Worm (Caenorhabditis elegans) whole organism, L2 larva: ENCODE results near the gene madf-9.

Source experiments
- C34F6.9 ChIP-seq: fragments of 150-350 bp; optimal IDR thresholded peaks from 2 replicates; lab custom pipeline; 2014; ENCODE audit warnings: missing biosample characterization, missing genetic modification characterization
- F13H6.1 ChIP-seq: sonication (generic microtip); optimal IDR thresholded peaks from 2 replicates; lab custom pipeline; 2016; ENCODE audit warnings: missing genetic modification characterization, missing compliant biosample characterization
- R02D3.7 ChIP-seq: fragments of 150-350 bp; optimal IDR thresholded peaks from 2 replicates; lab custom pipeline; 2014; ENCODE audit warnings: missing biosample characterization, missing genetic modification characterization
- Y55F3AM.14 ChIP-seq: fragments of 200-800 bp; sonication (Bioruptor generic); optimal IDR thresholded peaks from 2 replicates; lab custom pipeline; 2018; ENCODE audit warnings: mild to moderate bottlenecking, missing genetic modification characterization, missing compliant biosample characterization
- ZK546.5 ChIP-seq: sonication (generic microtip); optimal IDR thresholded peaks from 2 replicates; lab custom pipeline; 2017; ENCODE audit warnings: missing biosample characterization, missing genetic modification characterization
- alr-1 ChIP-seq: fragments of 150-350 bp; optimal IDR thresholded peaks from 2 replicates; lab custom pipeline; 2014; ENCODE audit warnings: missing biosample characterization, missing genetic modification characterization
- aly-2 ChIP-seq: fragments of 150-350 bp; optimal IDR thresholded peaks from 2 replicates; lab custom pipeline; 2014; ENCODE audit warnings: missing biosample characterization, missing genetic modification characterization
- ama-1 ChIP-seq: fragments of 150-350 bp; optimal IDR thresholded peaks from 2 replicates; lab custom pipeline; 2018; ENCODE audit warnings: inconsistent platforms
- blmp-1 ChIP-seq: sonication (generic microtip); optimal IDR thresholded peaks from 2 replicates; lab custom pipeline; 2017; ENCODE audit warnings: missing genetic modification characterization, mild to moderate bottlenecking, missing compliant biosample characterization, antibody characterized with exemption, moderate library complexity; ENCODE audit not compliant: insufficient read depth
- ceh-16 ChIP-seq: fragments of 150-350 bp; optimal IDR thresholded peaks from 2 replicates; lab custom pipeline; 2014; ENCODE audit warnings: missing biosample characterization, missing genetic modification characterization
- ceh-82 ChIP-seq: fragments of 150-350 bp; optimal IDR thresholded peaks from 2 replicates; lab custom pipeline; 2014; ENCODE audit warnings: missing biosample characterization, missing genetic modification characterization
- crh-2 ChIP-seq: sonication (generic microtip); optimal IDR thresholded peaks from 2 replicates; lab custom pipeline; 2017; ENCODE audit warnings: missing biosample characterization, missing genetic modification characterization
- dmd-4 ChIP-seq: sonication (generic microtip); optimal IDR thresholded peaks from 2 replicates; lab custom pipeline; 2017; ENCODE audit warnings: missing biosample characterization, missing genetic modification characterization
- egl-27 ChIP-seq: sonication (generic microtip); optimal IDR thresholded peaks from 3 replicates; lab custom pipeline; 2017; ENCODE audit warnings: missing biosample characterization, missing genetic modification reagents, missing genetic modification characterization
- elt-1 ChIP-seq: fragments of 150-350 bp; optimal IDR thresholded peaks from 2 replicates; lab custom pipeline; 2014; ENCODE audit warnings: missing biosample characterization, missing genetic modification characterization
- elt-3 ChIP-seq: sonication (generic microtip); optimal IDR thresholded peaks from 2 replicates; lab custom pipeline; 2017; ENCODE audit warnings: missing biosample characterization, missing genetic modification characterization
- fos-1 ChIP-seq: fragments of 150-350 bp; optimal IDR thresholded peaks from 2 replicates; lab custom pipeline; 2014; ENCODE audit warnings: missing biosample characterization, missing genetic modification characterization
- gmeb-1 ChIP-seq: fragments of 150-350 bp; optimal IDR thresholded peaks from 2 replicates; lab custom pipeline; 2014; ENCODE audit warnings: missing biosample characterization, missing genetic modification characterization
- lin-11 ChIP-seq: fragments of 150-350 bp; sonication (generic microtip); optimal IDR thresholded peaks from 2 replicates; lab custom pipeline; 2014; ENCODE audit warnings: missing biosample characterization, missing genetic modification characterization, inconsistent platforms, mixed read lengths
- lin-13 ChIP-seq: fragments of 150-350 bp; optimal IDR thresholded peaks from 2 replicates; lab custom pipeline; 2014; ENCODE audit warnings: missing biosample characterization, missing genetic modification reagents, missing genetic modification characterization
- lin-39 ChIP-seq: fragments of 150-350 bp; optimal IDR thresholded peaks from 2 replicates; lab custom pipeline; 2014; ENCODE audit warnings: missing biosample characterization, missing genetic modification reagents, missing genetic modification characterization
- lsy-2 ChIP-seq, 2 experiments: fragments of 150-350 bp in 1 of 2; sonication (generic microtip) in 1 of 2; optimal IDR thresholded peaks; 2 replicates each; lab custom pipeline; 2014 to 2017; ENCODE audit warnings: missing biosample characterization in 2 of 2, missing genetic modification characterization in 2 of 2
- mab-5 ChIP-seq: fragments of 150-350 bp; optimal IDR thresholded peaks from 2 replicates; lab custom pipeline; 2014; ENCODE audit warnings: missing biosample characterization, missing genetic modification characterization
- mbf-1 ChIP-seq: sonication (generic microtip); optimal IDR thresholded peaks from 2 replicates; lab custom pipeline; 2017; ENCODE audit warnings: missing biosample characterization, missing genetic modification characterization
- mdl-1 ChIP-seq, 2 experiments: fragments of 150-350 bp in 1 of 2; sonication (generic microtip) in 1 of 2; optimal IDR thresholded peaks; 2 replicates each; lab custom pipeline; 2017; ENCODE audit warnings: missing biosample characterization in 2 of 2, missing genetic modification characterization in 2 of 2
- nhr-10 ChIP-seq: sonication (generic microtip); optimal IDR thresholded peaks from 2 replicates; lab custom pipeline; 2017; ENCODE audit warnings: missing biosample characterization, missing genetic modification characterization
- nhr-11 ChIP-seq: fragments of 150-350 bp; optimal IDR thresholded peaks from 2 replicates; lab custom pipeline; 2014; ENCODE audit warnings: missing biosample characterization, missing genetic modification characterization
- nhr-12 ChIP-seq: fragments of 150-350 bp; optimal IDR thresholded peaks from 2 replicates; lab custom pipeline; 2014; ENCODE audit warnings: missing biosample characterization, missing genetic modification characterization
- nhr-129 ChIP-seq: fragments of 150-350 bp; optimal IDR thresholded peaks from 2 replicates; lab custom pipeline; 2014; ENCODE audit warnings: missing biosample characterization, missing genetic modification characterization
- nhr-21 ChIP-seq: fragments of 150-350 bp; optimal IDR thresholded peaks from 2 replicates; lab custom pipeline; 2014; ENCODE audit warnings: missing biosample characterization, missing genetic modification characterization
- nhr-23 ChIP-seq: fragments of 150-350 bp; optimal IDR thresholded peaks from 2 replicates; lab custom pipeline; 2014; ENCODE audit warnings: missing biosample characterization, missing genetic modification reagents, missing genetic modification characterization
- nhr-237 ChIP-seq: fragments of 150-350 bp; optimal IDR thresholded peaks from 2 replicates; lab custom pipeline; 2014; ENCODE audit warnings: missing biosample characterization, missing genetic modification characterization
- nhr-25 ChIP-seq: fragments of 150-350 bp; sonication (generic microtip); optimal IDR thresholded peaks from 3 replicates; lab custom pipeline; 2014; ENCODE audit warnings: missing biosample characterization, missing genetic modification characterization
- nhr-6 ChIP-seq: fragments of 150-350 bp; optimal IDR thresholded peaks from 2 replicates; lab custom pipeline; 2014; ENCODE audit warnings: missing biosample characterization, missing genetic modification characterization
- nhr-77 ChIP-seq: fragments of 150-350 bp; optimal IDR thresholded peaks from 2 replicates; lab custom pipeline; 2014; ENCODE audit warnings: missing biosample characterization, missing genetic modification characterization
- peb-1 ChIP-seq: fragments of 150-350 bp; optimal IDR thresholded peaks from 2 replicates; lab custom pipeline; 2014; ENCODE audit warnings: missing biosample characterization, missing genetic modification characterization
- sem-4 ChIP-seq: fragments of 150-350 bp; optimal IDR thresholded peaks from 2 replicates; lab custom pipeline; 2014; ENCODE audit warnings: missing biosample characterization, missing genetic modification reagents, missing genetic modification characterization
- skn-1 ChIP-seq: sonication (generic microtip); optimal IDR thresholded peaks from 2 replicates; lab custom pipeline; 2017; ENCODE audit warnings: missing biosample characterization, missing genetic modification characterization
- sma-3 ChIP-seq: sonication (generic microtip); optimal IDR thresholded peaks from 2 replicates; lab custom pipeline; 2016; ENCODE audit warnings: missing genetic modification reagents, missing genetic modification characterization, missing compliant biosample characterization
- sma-9 ChIP-seq, 2 experiments: fragments of 150-350 bp in 1 of 2; sonication (generic microtip) in 1 of 2; optimal IDR thresholded peaks; 2 replicates each; lab custom pipeline; 2014 to 2016; ENCODE audit warnings: missing genetic modification characterization in 2 of 2, mild to moderate bottlenecking in 1 of 2, missing biosample characterization in 1 of 2, missing compliant biosample characterization in 1 of 2, missing genetic modification reagents in 1 of 2, moderate library complexity in 1 of 2
- snpc-4 ChIP-seq: fragments of 150-350 bp; optimal IDR thresholded peaks from 2 replicates; lab custom pipeline; 2014; ENCODE audit warnings: missing biosample characterization, missing genetic modification characterization
- unc-39 ChIP-seq: fragments of 150-350 bp; optimal IDR thresholded peaks from 2 replicates; lab custom pipeline; 2014; ENCODE audit warnings: missing biosample characterization, missing genetic modification characterization
- unc-55 ChIP-seq: fragments of 150-350 bp; sonication (generic microtip); optimal IDR thresholded peaks from 3 replicates; lab custom pipeline; 2014; ENCODE audit warnings: missing biosample characterization, missing genetic modification reagents, missing genetic modification characterization
- unc-62 ChIP-seq: fragments of 150-350 bp; optimal IDR thresholded peaks from 2 replicates; lab custom pipeline; 2014; ENCODE audit warnings: missing biosample characterization, missing genetic modification reagents, missing genetic modification characterization
- zag-1 ChIP-seq: fragments of 150-350 bp; optimal IDR thresholded peaks from 2 replicates; lab custom pipeline; 2014; ENCODE audit warnings: missing biosample characterization, missing genetic modification characterization
- ztf-1 ChIP-seq: fragments of 200-800 bp; sonication (Bioruptor generic); conservative IDR thresholded peaks from 2 replicates; pipeline ENCODE4 v1.3.6; 2022; ENCODE audit warnings: missing genetic modification characterization, missing compliant biosample characterization
- ztf-11 ChIP-seq: sonication (generic microtip); optimal IDR thresholded peaks from 2 replicates; lab custom pipeline; 2017; ENCODE audit warnings: missing biosample characterization, missing genetic modification characterization
- ztf-4 ChIP-seq: fragments of 150-350 bp; optimal IDR thresholded peaks from 2 replicates; lab custom pipeline; 2014; ENCODE audit warnings: missing biosample characterization, missing genetic modification characterization

Gene madf-9

ce11 chrIV:3654214-3654613 is 17.3 kb downstream of the madf-9 start:
- TF ChIP-seq lsy-2 (tag; optimal IDR thresholded peaks at IDR 0.05; lab: Kevin White, UChicago) (peak in 1 of 2 experiments; percentile 47), ZK546.5 (tag; lab: Kevin White, UChicago) (no peak), sma-9 (GFP tag; optimal IDR thresholded peaks at IDR 0.05; lab: Kevin White, UChicago) (peak; percentile 99), sma-9 (tag; optimal IDR thresholded peaks at IDR 0.05; lab: Kevin White, UChicago) (no peak), mab-5 (tag; lab: Kevin White, UChicago) (peak; percentile 38), elt-3 (tag; lab: Kevin White, UChicago) (no peak), skn-1 (tag; lab: Kevin White, UChicago) (no peak), F13H6.1 (tag; lab: Kevin White, UChicago) (peak; percentile 95), snpc-4 (tag; lab: Kevin White, UChicago) (no peak), Y55F3AM.14 (GFP tag; lab: Kevin White, UChicago) (peak; percentile 36), ztf-1 (GFP tag; lab: Robert Waterston, UW) (no peak), nhr-237 (tag; lab: Kevin White, UChicago) (no peak), nhr-25 (tag; lab: Kevin White, UChicago) (peak; percentile 64), unc-55 (GFP tag; lab: Kevin White, UChicago) (no peak), lin-11 (tag; lab: Kevin White, UChicago) (peak; percentile 3), lin-13 (GFP tag; lab: Kevin White, UChicago) (no peak), mbf-1 (tag; lab: Kevin White, UChicago) (no peak), zag-1 (tag; lab: Kevin White, UChicago) (no peak), dmd-4 (tag; lab: Kevin White, UChicago) (no peak), ceh-82 (no peak), elt-1 (tag; lab: Kevin White, UChicago) (no peak), nhr-6 (tag; lab: Kevin White, UChicago) (no peak), blmp-1 (peak; percentile 7), egl-27 (tag; lab: Kevin White, UChicago) (peak; percentile 69), fos-1 (peak; percentile 22), C34F6.9 (peak; percentile 16), nhr-21 (peak; percentile 62), nhr-23 (tag; lab: Kevin White, UChicago) (no peak), sem-4 (tag; lab: Kevin White, UChicago) (no peak), mdl-1 (tag; optimal IDR thresholded peaks at IDR 0.05; lab: Kevin White, UChicago) (peak; percentile 48 to 71), sma-3 (GFP tag; lab: Kevin White, UChicago) (peak; percentile 65), R02D3.7 (tag; lab: Kevin White, UChicago) (no peak), peb-1 (tag; lab: Kevin White, UChicago) (no peak), lin-39 (tag; lab: Kevin White, UChicago) (no peak), ama-1 (lab: Kevin White, UChicago) (no peak), nhr-11 (no peak), alr-1 (no peak), unc-62 (no peak), gmeb-1 (peak; percentile 33), nhr-10 (tag; lab: Kevin White, UChicago) (no peak), unc-39 (no peak), nhr-129 (peak; percentile 72), ceh-16 (no peak), nhr-77 (no peak), aly-2 (tag; lab: Kevin White, UChicago) (no peak), crh-2 (tag; lab: Kevin White, UChicago) (peak; percentile 14), ztf-4 (tag; lab: Kevin White, UChicago) (no peak), ztf-11 (tag; lab: Kevin White, UChicago) (no peak), nhr-12 (tag; lab: Kevin White, UChicago) (no peak)
